Worm (Caenorhabditis elegans): ENCODE data around the gene nas-6.

Gene nas-6

ce11 chrIV:17448319-17448718 is 42.3 kb downstream of the nas-6 start:
- TF ChIP-seq pros-1 (tag; optimal IDR thresholded peaks at IDR 0.05) (no peak), zip-5 (tag; optimal IDR thresholded peaks at IDR 0.05) (no peak), C38D4.7 (GFP tag; optimal IDR thresholded peaks at IDR 0.05) (no peak), lin-11 (tag; optimal IDR thresholded peaks at IDR 0.05) (no peak), rnt-1 (tag; optimal IDR thresholded peaks at IDR 0.05) (no peak), ceh-19 (GFP tag; optimal IDR thresholded peaks at IDR 0.05) (no peak), ceh-34 (tag; optimal IDR thresholded peaks at IDR 0.05) (no peak), dmd-4 (tag; optimal IDR thresholded peaks at IDR 0.05; ENCODE audit: borderline replicate concordance) (no peak), hlh-6 (tag; optimal IDR thresholded peaks at IDR 0.05) (no peak), hlh-8 (tag; optimal IDR thresholded peaks at IDR 0.05) (no peak)

ce11 chrIV:17442503-17442902 is 48.1 kb downstream of the nas-6 start, which contains the start of gene F11E6.11:
Gene F11E6.11, plus strand, starts transcription at chrIV:17442827.
- TF ChIP-seq gmeb-2 (tag; optimal IDR thresholded peaks at IDR 0.05), result no peak

ce11 chrIV:17441260-17441659 is 49.3 kb downstream of the nas-6 start:
- no peak for TF ChIP-seq ceh-45 (GFP tag; IDR thresholded peaks at IDR 0.05)
- no peak for TF ChIP-seq ceh-31 (tag; optimal IDR thresholded peaks at IDR 0.05)

ce11 chrIV:17440417-17440816 is 50.2 kb downstream of the nas-6 start, which contains the start of gene F08A7.1:
Gene F08A7.1, plus strand, starts transcription at chrIV:17440607.
- no peak for TF ChIP-seq tbx-7 (tag; optimal IDR thresholded peaks at IDR 0.05)
- no peak for TF ChIP-seq hlh-13 (GFP tag; optimal IDR thresholded peaks at IDR 0.05)
- TF ChIP-seq ceh-2 (tag; optimal IDR thresholded peaks at IDR 0.05), result no peak
- TF ChIP-seq ceh-34 (tag; optimal IDR thresholded peaks at IDR 0.05), result no peak
- TF ChIP-seq ceh-18 (tag; optimal IDR thresholded peaks at IDR 0.05), result no peak
- no peak for TF ChIP-seq unc-42 (tag; optimal IDR thresholded peaks at IDR 0.05)
- TF ChIP-seq ahr-1 (tag; optimal IDR thresholded peaks at IDR 0.05), result no peak
- no peak for TF ChIP-seq ceh-22 (tag; optimal IDR thresholded peaks at IDR 0.05)
- TF ChIP-seq sox-2 (GFP tag; IDR thresholded peaks at IDR 0.05), result no peak
- TF ChIP-seq F13H6.1 (tag; optimal IDR thresholded peaks at IDR 0.05), result no peak
- no peak for TF ChIP-seq lim-6 (tag; optimal IDR thresholded peaks at IDR 0.05)
- no peak for TF ChIP-seq pha-2 (tag; optimal IDR thresholded peaks at IDR 0.05)

ce11 chrIV:17440001-17440400 is 50.6 kb downstream of the nas-6 start, which contains the start of gene C06A12.19:
Gene C06A12.19, minus strand, starts transcription at chrIV:17440101.
- TF ChIP-seq ceh-30 (tag; optimal IDR thresholded peaks at IDR 0.05) (no peak), ztf-16 (tag; optimal IDR thresholded peaks at IDR 0.05) (no peak), unc-55 (GFP tag; optimal IDR thresholded peaks at IDR 0.05) (no peak), pha-4 (tag; optimal IDR thresholded peaks at IDR 0.05) (no peak), pha-2 (tag; optimal IDR thresholded peaks at IDR 0.05) (no peak), pag-3 (tag; optimal IDR thresholded peaks at IDR 0.05; ENCODE audit: borderline replicate concordance) (no peak), K09A11.1 (tag; optimal IDR thresholded peaks at IDR 0.05; ENCODE audit: insufficient read depth) (no peak), sox-2 (GFP tag; IDR thresholded peaks at IDR 0.05) (no peak), pat-9 (tag; optimal IDR thresholded peaks at IDR 0.05) (no peak), sox-4 (tag; optimal IDR thresholded peaks at IDR 0.05) (no peak), nhr-232 (tag; optimal IDR thresholded peaks at IDR 0.05) (no peak), odd-2 (tag; optimal IDR thresholded peaks at IDR 0.05) (no peak), zip-5 (tag; optimal IDR thresholded peaks at IDR 0.05) (no peak), hlh-30 (tag; optimal IDR thresholded peaks at IDR 0.05; ENCODE audit: insufficient read depth) (no peak), ahr-1 (tag; optimal IDR thresholded peaks at IDR 0.05) (no peak), syd-9 (tag; optimal IDR thresholded peaks at IDR 0.05) (no peak), F13H6.1 (tag; optimal IDR thresholded peaks at IDR 0.05) (no peak)
